Fruit fly (Drosophila melanogaster) whole organism, embryonic: Measurements from ENCODE around the gene CG5793.

Experiments used
- CG9215 ChIP-seq: fragments of 200-800 bp; sonication (Bioruptor generic); IDR thresholded peaks from 2 replicates; pipeline ENCODE4 v1.3.6; 2022; ENCODE audit warnings: missing biosample characterization, missing genetic modification characterization
- Lhr ChIP-seq: fragments of 200-800 bp; sonication (Bioruptor generic); optimal IDR thresholded peaks from 3 replicates; lab custom pipeline; 2017; ENCODE audit warnings: mild to moderate bottlenecking, missing biosample characterization, missing genetic modification reagents, missing genetic modification characterization
- TFAM ChIP-seq: fragments of 200-800 bp; sonication (Bioruptor generic); optimal IDR thresholded peaks from 2 replicates; lab custom pipeline; 2017; ENCODE audit warnings: missing biosample characterization, missing genetic modification characterization, inconsistent platforms
- Vsx1 ChIP-seq: fragments of 200-800 bp; sonication (Bioruptor generic); optimal IDR thresholded peaks from 2 replicates; lab custom pipeline; 2017; ENCODE audit warnings: missing biosample characterization, mild to moderate bottlenecking, missing genetic modification characterization, missing genetic modification reagents
- pb ChIP-seq: fragments of 200-800 bp; sonication (Bioruptor generic); optimal IDR thresholded peaks from 3 replicates; lab custom pipeline; 2016; ENCODE audit warnings: missing biosample characterization, missing genetic modification characterization
- ranshi ChIP-seq: fragments of 200-800 bp; sonication (Bioruptor generic); IDR thresholded peaks from 2 replicates; pipeline ENCODE4 v1.3.6; 2022; ENCODE audit warnings: missing biosample characterization, missing genetic modification characterization
- stwl ChIP-seq: fragments of 200-800 bp; sonication (Bioruptor generic); optimal IDR thresholded peaks from 3 replicates; lab custom pipeline; 2018; ENCODE audit warnings: missing biosample characterization, mild to moderate bottlenecking, missing genetic modification characterization, moderate library complexity

- TF ChIP-seq pb (no peak), ranshi (GFP tag; lab: Robert Waterston, UW) (no peak), stwl (no peak), TFAM (no peak), Lhr (GFP tag; lab: Kevin White, UChicago) (no peak), Vsx1 (no peak), CG9215 (GFP tag; lab: Robert Waterston, UW) (no peak)
Observed at dm6 chr3R:21141341-21141740, 14.0 kb downstream of the CG5793 start.
